Worm (Caenorhabditis elegans) whole organism, L1 larva: ENCODE data around the gene F01G10.6.

Experiments used
- C04F5.9 ChIP-seq: sonication (generic microtip); optimal IDR thresholded peaks from 2 replicates; lab custom pipeline; 2016; ENCODE audit warnings: missing genetic modification characterization, missing compliant biosample characterization
- C34B4.2 ChIP-seq: sonication (generic microtip); optimal IDR thresholded peaks from 2 replicates; lab custom pipeline; 2017; ENCODE audit warnings: mild to moderate bottlenecking, missing genetic modification characterization, missing compliant biosample characterization
- aha-1 ChIP-seq: fragments of 150-350 bp; optimal IDR thresholded peaks from 2 replicates; lab custom pipeline; 2014; ENCODE audit warnings: missing biosample characterization, missing genetic modification characterization
- alr-1 ChIP-seq: fragments of 200-800 bp; sonication (Bioruptor generic); optimal IDR thresholded peaks from 2 replicates; lab custom pipeline; 2018; ENCODE audit warnings: borderline replicate concordance, mild to moderate bottlenecking, missing genetic modification characterization, missing compliant biosample characterization
- aly-2 ChIP-seq: fragments of 150-350 bp; optimal IDR thresholded peaks from 2 replicates; lab custom pipeline; 2014; ENCODE audit warnings: missing biosample characterization, missing genetic modification characterization
- blmp-1 ChIP-seq: fragments of 150-350 bp; optimal IDR thresholded peaks from 2 replicates; lab custom pipeline; 2014; ENCODE audit warnings: missing biosample characterization, missing genetic modification characterization
- ces-1 ChIP-seq: fragments of 150-350 bp; optimal IDR thresholded peaks from 2 replicates; lab custom pipeline; 2014; ENCODE audit warnings: missing biosample characterization, missing genetic modification reagents, missing genetic modification characterization
- dpl-1 ChIP-seq, 3 experiments: fragments of 150-350 bp in 2 of 3; sonication (generic microtip) in 1 of 3; optimal IDR thresholded peaks; 2 replicates each; lab custom pipeline; 2014 to 2017; ENCODE audit warnings: missing biosample characterization in 3 of 3, missing genetic modification characterization in 3 of 3, missing genetic modification reagents in 3 of 3
- dsc-1 ChIP-seq: sonication (generic microtip); optimal IDR thresholded peaks from 2 replicates; lab custom pipeline; 2016; ENCODE audit warnings: mild to moderate bottlenecking, missing genetic modification characterization, missing compliant biosample characterization
- egl-27 ChIP-seq, 2 experiments: fragments of 150-350 bp in 1 of 2; sonication (generic microtip); optimal IDR thresholded peaks; 3 replicates each; lab custom pipeline; 2017 to 2018; ENCODE audit warnings: missing biosample characterization in 2 of 2, missing genetic modification characterization in 2 of 2, missing genetic modification reagents in 2 of 2
- elt-2 ChIP-seq: sonication (generic microtip); optimal IDR thresholded peaks from 2 replicates; lab custom pipeline; 2016; ENCODE audit warnings: missing genetic modification characterization, mild to moderate bottlenecking, inconsistent platforms, missing compliant biosample characterization, missing genetic modification reagents
- ets-5 ChIP-seq: fragments of 200-800 bp; sonication (Bioruptor generic); IDR thresholded peaks from 2 replicates; pipeline ENCODE4 v1.3.6; 2022; ENCODE audit warnings: missing genetic modification characterization, missing compliant biosample characterization
- fos-1 ChIP-seq: fragments of 150-350 bp; optimal IDR thresholded peaks from 2 replicates; lab custom pipeline; 2014; ENCODE audit warnings: missing biosample characterization, missing genetic modification characterization
- hlh-17 ChIP-seq: fragments of 200-800 bp; sonication (Bioruptor generic); optimal IDR thresholded peaks from 2 replicates; lab custom pipeline; 2018; ENCODE audit warnings: missing genetic modification characterization, mild to moderate bottlenecking, missing compliant biosample characterization, moderate library complexity, borderline replicate concordance
- irx-1 ChIP-seq: sonication (generic microtip); optimal IDR thresholded peaks from 2 replicates; lab custom pipeline; 2016; ENCODE audit warnings: missing genetic modification characterization, missing compliant biosample characterization
- isw-1 ChIP-seq: fragments of 200-800 bp; sonication (Bioruptor generic); IDR thresholded peaks from 2 replicates; pipeline ENCODE4 v1.3.6; 2022; ENCODE audit warnings: missing genetic modification characterization, missing compliant biosample characterization
- lin-35 ChIP-seq, 2 experiments: fragments of 150-350 bp; optimal IDR thresholded peaks; 2 replicates each; lab custom pipeline; 2014; ENCODE audit warnings: missing biosample characterization in 2 of 2, missing genetic modification characterization in 2 of 2, missing genetic modification reagents in 2 of 2
- lin-39 ChIP-seq: fragments of 150-350 bp; optimal IDR thresholded peaks from 2 replicates; lab custom pipeline; 2014; ENCODE audit warnings: missing biosample characterization, missing genetic modification reagents, missing genetic modification characterization
- nhr-11 ChIP-seq: fragments of 150-350 bp; optimal IDR thresholded peaks from 2 replicates; lab custom pipeline; 2014; ENCODE audit warnings: missing biosample characterization, missing genetic modification characterization
- nhr-20 ChIP-seq: sonication (generic microtip); optimal IDR thresholded peaks from 2 replicates; lab custom pipeline; 2016; ENCODE audit warnings: mild to moderate bottlenecking, missing genetic modification characterization, missing compliant biosample characterization
- nhr-76 ChIP-seq: sonication (generic microtip); optimal IDR thresholded peaks from 2 replicates; lab custom pipeline; 2017; ENCODE audit warnings: missing biosample characterization, missing genetic modification characterization
- nhr-84 ChIP-seq: sonication (generic microtip); optimal IDR thresholded peaks from 2 replicates; lab custom pipeline; 2017; ENCODE audit warnings: missing biosample characterization, missing genetic modification characterization
- nhr-90 ChIP-seq: sonication (generic microtip); optimal IDR thresholded peaks from 2 replicates; lab custom pipeline; 2016; ENCODE audit warnings: mild to moderate bottlenecking, missing genetic modification characterization, missing compliant biosample characterization; ENCODE audit not compliant: poor library complexity
- pag-3 ChIP-seq: sonication (generic microtip); optimal IDR thresholded peaks from 2 replicates; lab custom pipeline; 2017; ENCODE audit warnings: missing genetic modification characterization, mild to moderate bottlenecking, missing compliant biosample characterization, antibody characterized with exemption, borderline replicate concordance; ENCODE audit not compliant: insufficient read depth
- skn-1 ChIP-seq: fragments of 150-350 bp; optimal IDR thresholded peaks from 2 replicates; lab custom pipeline; 2014; ENCODE audit warnings: missing biosample characterization, missing genetic modification characterization
- snu-23 ChIP-seq: sonication (generic microtip); optimal IDR thresholded peaks from 2 replicates; lab custom pipeline; 2016; ENCODE audit warnings: missing genetic modification characterization, missing compliant biosample characterization
- sptf-1 ChIP-seq: fragments of 150-350 bp; optimal IDR thresholded peaks from 2 replicates; lab custom pipeline; 2014; ENCODE audit warnings: missing biosample characterization, missing genetic modification characterization
- sup-37 ChIP-seq: fragments of 200-800 bp; sonication (Bioruptor generic); optimal IDR thresholded peaks from 2 replicates; lab custom pipeline; 2018; ENCODE audit warnings: mild to moderate bottlenecking, missing genetic modification characterization, missing compliant biosample characterization
- tlp-1 ChIP-seq: fragments of 150-350 bp; optimal IDR thresholded peaks from 2 replicates; lab custom pipeline; 2014; ENCODE audit warnings: missing biosample characterization, missing genetic modification characterization
- unc-98 ChIP-seq: fragments of 200-800 bp; sonication (Bioruptor generic); IDR thresholded peaks from 2 replicates; pipeline ENCODE4 v1.3.6; 2022; ENCODE audit warnings: missing genetic modification characterization, missing compliant biosample characterization
- vab-15 ChIP-seq: sonication (generic microtip); optimal IDR thresholded peaks from 2 replicates; lab custom pipeline; 2017; ENCODE audit warnings: missing genotype, mild to moderate bottlenecking, missing genetic modification characterization, missing compliant biosample characterization

Gene F01G10.6

ce11 chrIV:10219208-10219607 lies 8.2 kb downstream of the F01G10.6 start, which contains the start of gene qns-1 (continued):
- no peak for TF ChIP-seq sup-37 (GFP tag; lab: Kevin White, UChicago)

ce11 chrIV:10216704-10217296 lies 10.6 kb downstream of the F01G10.6 start:
- TF ChIP-seq vab-15 (tag; lab: Kevin White, UChicago) (no peak), lin-39 (tag; lab: Kevin White, UChicago) (no peak), aha-1 (tag; lab: Kevin White, UChicago) (no peak), elt-2 (tag; lab: Kevin White, UChicago) (no peak), nhr-84 (tag; lab: Kevin White, UChicago) (no peak), nhr-76 (tag; lab: Kevin White, UChicago) (no peak), lin-35 (GFP tag; optimal IDR thresholded peaks at IDR 0.05; lab: Kevin White, UChicago) (no peak), egl-27 (tag; optimal IDR thresholded peaks at IDR 0.05; lab: Kevin White, UChicago) (no peak), irx-1 (tag; lab: Kevin White, UChicago) (no peak), sptf-1 (tag; lab: Kevin White, UChicago) (no peak), isw-1 (GFP tag; lab: Robert Waterston, UW) (no peak)

- TF ChIP-seq skn-1 = no peak
- no peak for TF ChIP-seq dpl-1 (GFP tag; optimal IDR thresholded peaks at IDR 0.05; lab: Kevin White, UChicago)
- peak; percentile 77 for TF ChIP-seq blmp-1 (tag; lab: Kevin White, UChicago)
Measured at ce11 chrIV:10216078-10216477, 11.4 kb downstream of the F01G10.6 start, which contains the start of gene col-124. col-124 (plus strand) TSS chrIV:10216451.

- no peak for TF ChIP-seq ets-5 (GFP tag; lab: Robert Waterston, UW)
- TF ChIP-seq hlh-17 = no peak
Measured at ce11 chrIV:10215393-10215792, 12.0 kb downstream of the F01G10.6 start.

- TF ChIP-seq pag-3 (tag; lab: Kevin White, UChicago) = no peak
- TF ChIP-seq fos-1 (tag; lab: Kevin White, UChicago) = no peak
- no peak for TF ChIP-seq alr-1 (tag; lab: Kevin White, UChicago)
- TF ChIP-seq unc-98 (GFP tag; lab: Robert Waterston, UW) = no peak
- no peak for TF ChIP-seq ces-1
- no peak for TF ChIP-seq tlp-1 (tag; lab: Kevin White, UChicago)
- no peak for TF ChIP-seq dpl-1 (GFP tag; optimal IDR thresholded peaks at IDR 0.05; lab: Kevin White, UChicago)
- TF ChIP-seq sptf-1 (tag; lab: Kevin White, UChicago) = no peak
- no peak for TF ChIP-seq dsc-1 (tag; lab: Kevin White, UChicago)
- TF ChIP-seq, all 84 proteins: peak for 0
Measured at ce11 chrIV:10214811-10215210, 12.6 kb downstream of the F01G10.6 start, which contains the start of gene abt-1. abt-1 (minus strand) TSS chrIV:10214911.

ce11 chrIV:10206182-10206581 lies 21.3 kb downstream of the F01G10.6 start, which contains the start of gene K04D7.6:
K04D7.6 (minus strand) TSS chrIV:10206282.
- TF ChIP-seq C34B4.2 (tag; lab: Kevin White, UChicago) (no peak), snu-23 (GFP tag; lab: Kevin White, UChicago) (no peak), C04F5.9 (tag; lab: Kevin White, UChicago) (no peak), nhr-11 (tag; lab: Kevin White, UChicago) (no peak), sptf-1 (tag; lab: Kevin White, UChicago) (no peak), isw-1 (GFP tag; lab: Robert Waterston, UW) (no peak), lin-39 (tag; lab: Kevin White, UChicago) (no peak), blmp-1 (tag; lab: Kevin White, UChicago) (no peak), nhr-20 (tag; lab: Kevin White, UChicago) (no peak), aly-2 (tag; lab: Kevin White, UChicago) (no peak), nhr-90 (tag; lab: Kevin White, UChicago) (no peak)
